Worm (Caenorhabditis elegans): Measurements from ENCODE around the gene aqp-7.
A peak's percentile ranks its signal among the peaks of the same experiment; 100 is the strongest.

The aqp-7 gene

ce11 chrX:2996976-2997399 lies 27.9 kb upstream of the aqp-7 start (continued):
- no peak for TF ChIP-seq madf-2 (tag; optimal IDR thresholded peaks at IDR 0.05)
- peak; percentile 81 for TF ChIP-seq unc-55 (GFP tag; optimal IDR thresholded peaks at IDR 0.05)
- TF ChIP-seq lim-6 (tag; optimal IDR thresholded peaks at IDR 0.05): no peak
- TF ChIP-seq hlh-8 (tag; optimal IDR thresholded peaks at IDR 0.05): peak; percentile 27
- peak; percentile 58 for TF ChIP-seq hlh-30 (tag; optimal IDR thresholded peaks at IDR 0.05; ENCODE audit: insufficient read depth)
- no peak for TF ChIP-seq ceh-22 (tag; optimal IDR thresholded peaks at IDR 0.05)
- peak; percentile 90 for TF ChIP-seq pax-1 (tag; optimal IDR thresholded peaks at IDR 0.05)
- peak; percentile 89 for TF ChIP-seq K09A11.1 (tag; optimal IDR thresholded peaks at IDR 0.05; ENCODE audit: insufficient read depth)
- peak; percentile 88 for TF ChIP-seq ceh-34 (tag; optimal IDR thresholded peaks at IDR 0.05)
- peak; percentile 97 for TF ChIP-seq dve-1 (tag; optimal IDR thresholded peaks at IDR 0.05)
- peak; percentile 8 for TF ChIP-seq hlh-6 (tag; optimal IDR thresholded peaks at IDR 0.05)
- TF ChIP-seq ttx-3 (tag; optimal IDR thresholded peaks at IDR 0.05): peak; percentile 57
- peak; percentile 97 for TF ChIP-seq ceh-18 (tag; optimal IDR thresholded peaks at IDR 0.05)
- peak; percentile 55 for TF ChIP-seq pat-9 (tag; optimal IDR thresholded peaks at IDR 0.05)
- TF ChIP-seq odd-2 (tag; optimal IDR thresholded peaks at IDR 0.05): peak; percentile 6
- TF ChIP-seq sox-2 (GFP tag; IDR thresholded peaks at IDR 0.05): peak; percentile 73
- TF ChIP-seq ets-4 (tag; optimal IDR thresholded peaks at IDR 0.05): peak; percentile 72
- TF ChIP-seq ztf-16 (tag; optimal IDR thresholded peaks at IDR 0.05): peak; percentile 82
- peak; percentile 42 for TF ChIP-seq ceh-30 (tag; optimal IDR thresholded peaks at IDR 0.05)
- TF ChIP-seq ceh-45 (GFP tag; IDR thresholded peaks at IDR 0.05): peak; percentile 77
- TF ChIP-seq che-1 (tag; optimal IDR thresholded peaks at IDR 0.05): no peak
- no peak for TF ChIP-seq elt-4 (tag; optimal IDR thresholded peaks at IDR 0.05)
- TF ChIP-seq unc-3 (GFP tag; conservative IDR thresholded peaks at IDR 0.05): peak; percentile 42; the same call in 1 of the 2 replicates
- peak; percentile 85 for TF ChIP-seq unc-3 (tag; optimal IDR thresholded peaks at IDR 0.05)
- no peak for TF ChIP-seq sox-4 (tag; optimal IDR thresholded peaks at IDR 0.05)
- TF ChIP-seq pag-3 (tag; optimal IDR thresholded peaks at IDR 0.05; ENCODE audit: borderline replicate concordance): peak; percentile 22
- TF ChIP-seq zip-5 (tag; optimal IDR thresholded peaks at IDR 0.05): peak; percentile 59
- TF ChIP-seq syd-9 (tag; optimal IDR thresholded peaks at IDR 0.05): peak; percentile 79
- no peak for TF ChIP-seq T23F11.4 (GFP tag; optimal IDR thresholded peaks at IDR 0.05)
- TF ChIP-seq ceh-9 (tag; optimal IDR thresholded peaks at IDR 0.05): no peak
- TF ChIP-seq hlh-13 (GFP tag; optimal IDR thresholded peaks at IDR 0.05): peak; percentile 33
- peak; percentile 47 for TF ChIP-seq fkh-10 (GFP tag; optimal IDR thresholded peaks at IDR 0.05)

ce11 chrX:2999652-3000051 lies 25.2 kb upstream of the aqp-7 start, which contains the start of gene Y41G9A.17:
Gene Y41G9A.17 (minus strand): TSS chrX:2999752.
- TF ChIP-seq ahr-1 (tag; optimal IDR thresholded peaks at IDR 0.05) (no peak), ceh-30 (tag; optimal IDR thresholded peaks at IDR 0.05) (no peak), tbx-7 (tag; optimal IDR thresholded peaks at IDR 0.05) (no peak), ceh-18 (tag; optimal IDR thresholded peaks at IDR 0.05) (no peak)

- no peak for TF ChIP-seq hlh-15 (tag; optimal IDR thresholded peaks at IDR 0.05)
- TF ChIP-seq ceh-14 (tag; optimal IDR thresholded peaks at IDR 0.05): no peak
- TF ChIP-seq pha-4 (tag; optimal IDR thresholded peaks at IDR 0.05): no peak
- TF ChIP-seq ceh-22 (tag; optimal IDR thresholded peaks at IDR 0.05): no peak
- TF ChIP-seq pha-2 (tag; optimal IDR thresholded peaks at IDR 0.05): no peak
- no peak for TF ChIP-seq ceh-2 (tag; optimal IDR thresholded peaks at IDR 0.05)
- no peak for TF ChIP-seq nhr-232 (tag; optimal IDR thresholded peaks at IDR 0.05)
- TF ChIP-seq unc-86 (tag; optimal IDR thresholded peaks at IDR 0.05): no peak
- TF ChIP-seq ttx-3 (tag; optimal IDR thresholded peaks at IDR 0.05): no peak
Observed at ce11 chrX:3003703-3004102, 21.2 kb upstream of the aqp-7 start, which contains the start of gene Y41G9A.6. Gene Y41G9A.6 (minus strand): TSS chrX:3003803.

Measured in whole organism, late embryonic.